Fruit fly (Drosophila melanogaster) whole organism, prepupa: ENCODE data around the gene CG16824.
A peak's percentile ranks its signal among the peaks of the same experiment; 100 is the strongest.

Source experiments
- Blimp-1 ChIP-seq: fragments of 200-800 bp; sonication (Bioruptor generic); optimal IDR thresholded peaks from 3 replicates; lab custom pipeline; 2017; ENCODE audit warnings: missing biosample characterization, missing genetic modification characterization, mild to moderate bottlenecking, moderate library complexity, missing genetic modification reagents
- CG10631 ChIP-seq: fragments of 200-800 bp; sonication (Bioruptor generic); optimal IDR thresholded peaks from 2 replicates; lab custom pipeline; 2016; ENCODE audit warnings: missing biosample characterization, missing genetic modification characterization
- CG11902 ChIP-seq: fragments of 200-800 bp; sonication (Bioruptor generic); optimal IDR thresholded peaks from 3 replicates; lab custom pipeline; 2016; ENCODE audit warnings: missing biosample characterization, missing genetic modification characterization
- CG15336 ChIP-seq: fragments of 200-800 bp; sonication (Bioruptor generic); IDR thresholded peaks from 2 replicates; pipeline ENCODE4 v1.3.6; 2022; ENCODE audit warnings: missing biosample characterization, missing genetic modification characterization
- CG16779 ChIP-seq: fragments of 200-800 bp; sonication (Bioruptor generic); optimal IDR thresholded peaks from 3 replicates; lab custom pipeline; 2017; ENCODE audit warnings: missing biosample characterization, mild to moderate bottlenecking, missing genetic modification characterization
- CG3032 ChIP-seq: fragments of 200-800 bp; optimal IDR thresholded peaks from 2 replicates; lab custom pipeline; 2019; ENCODE audit warnings: missing biosample characterization, mild to moderate bottlenecking, missing genetic modification characterization, moderate library complexity
- CG34406 ChIP-seq: fragments of 200-800 bp; sonication (Bioruptor generic); optimal IDR thresholded peaks from 3 replicates; lab custom pipeline; 2016; ENCODE audit warnings: missing biosample characterization, missing genetic modification characterization
- CG3919 ChIP-seq: fragments of 200-800 bp; sonication (Bioruptor generic); optimal IDR thresholded peaks from 3 replicates; lab custom pipeline; 2016; ENCODE audit warnings: missing biosample characterization, missing genetic modification characterization
- CG4318 ChIP-seq: fragments of 200-800 bp; sonication (Bioruptor generic); optimal IDR thresholded peaks from 3 replicates; lab custom pipeline; 2017; ENCODE audit warnings: missing biosample characterization, mild to moderate bottlenecking, missing genetic modification characterization
- CG6163 ChIP-seq: fragments of 200-800 bp; sonication (Bioruptor generic); IDR thresholded peaks from 3 replicates; pipeline ENCODE4 v1.3.6; 2022; ENCODE audit warnings: missing biosample characterization, missing genetic modification characterization
- CG6276 ChIP-seq: fragments of 200-800 bp; sonication (Bioruptor generic); optimal IDR thresholded peaks from 2 replicates; lab custom pipeline; 2017; ENCODE audit warnings: missing biosample characterization, mild to moderate bottlenecking, missing genetic modification characterization
- CG6808 ChIP-seq: fragments of 200-800 bp; sonication (Bioruptor generic); optimal IDR thresholded peaks from 3 replicates; lab custom pipeline; 2017; ENCODE audit warnings: missing biosample characterization, missing genetic modification characterization, mild to moderate bottlenecking, moderate library complexity, missing genetic modification reagents
- CG6854 ChIP-seq: fragments of 200-800 bp; sonication (Bioruptor generic); optimal IDR thresholded peaks from 2 replicates; lab custom pipeline; 2017; ENCODE audit warnings: missing biosample characterization, mild to moderate bottlenecking, missing genetic modification characterization
- CG7368 ChIP-seq: fragments of 200-800 bp; sonication (Bioruptor generic); optimal IDR thresholded peaks from 3 replicates; lab custom pipeline; 2016; ENCODE audit warnings: missing biosample characterization, missing genetic modification characterization
- CG8119 ChIP-seq: fragments of 200-800 bp; sonication (Bioruptor generic); IDR thresholded peaks from 3 replicates; pipeline ENCODE4 v1.3.6; 2022; ENCODE audit warnings: missing biosample characterization, missing genetic modification characterization
- CG8319 ChIP-seq: fragments of 200-800 bp; sonication (Bioruptor generic); optimal IDR thresholded peaks from 3 replicates; lab custom pipeline; 2016; ENCODE audit warnings: missing biosample characterization, missing genetic modification characterization
- CG8632 ChIP-seq: fragments of 200-800 bp; sonication (Bioruptor generic); optimal IDR thresholded peaks from 3 replicates; lab custom pipeline; 2016; ENCODE audit warnings: missing biosample characterization, missing genetic modification characterization
- Eip75B ChIP-seq: fragments of 200-800 bp; sonication (Bioruptor generic); optimal IDR thresholded peaks from 3 replicates; lab custom pipeline; 2016; ENCODE audit warnings: missing biosample characterization, missing genetic modification characterization
- Eip78C ChIP-seq: fragments of 200-800 bp; sonication (Bioruptor generic); peaks from one replicate; lab custom pipeline; 2016; ENCODE audit warnings: missing biosample characterization, missing genetic modification characterization
- Eip93F ChIP-seq: fragments of 200-800 bp; sonication (Bioruptor generic); optimal IDR thresholded peaks from 2 replicates; lab custom pipeline; 2016; ENCODE audit warnings: missing biosample characterization, mild to moderate bottlenecking, missing genetic modification characterization
- Ets21C ChIP-seq: fragments of 200-800 bp; sonication (Bioruptor generic); optimal IDR thresholded peaks from 3 replicates; lab custom pipeline; 2016; ENCODE audit warnings: missing biosample characterization, missing genetic modification characterization
- Ets96B ChIP-seq: fragments of 200-800 bp; optimal IDR thresholded peaks from 2 replicates; lab custom pipeline; 2019; ENCODE audit warnings: missing biosample characterization, mild to moderate bottlenecking, missing genetic modification characterization, moderate library complexity
- Gug ChIP-seq: fragments of 200-800 bp; sonication (Bioruptor generic); IDR thresholded peaks from 2 replicates; pipeline ENCODE4 v1.3.6; 2022; ENCODE audit warnings: missing biosample characterization, missing genetic modification characterization
- Hr38 ChIP-seq: sonication (Bioruptor generic); optimal IDR thresholded peaks from 2 replicates; lab custom pipeline; 2016; ENCODE audit warnings: missing biosample characterization, missing genetic modification characterization
- Hr39 ChIP-seq: fragments of 200-800 bp; sonication (Bioruptor generic); optimal IDR thresholded peaks from 2 replicates; lab custom pipeline; 2016; ENCODE audit warnings: missing biosample characterization, missing genetic modification characterization
- Lpt ChIP-seq: fragments of 200-800 bp; sonication (Bioruptor generic); optimal IDR thresholded peaks from 3 replicates; lab custom pipeline; 2016; ENCODE audit warnings: missing biosample characterization, missing genetic modification characterization
- OdsH ChIP-seq: fragments of 200-800 bp; sonication (Bioruptor generic); optimal IDR thresholded peaks from 3 replicates; lab custom pipeline; 2016; ENCODE audit warnings: missing biosample characterization, missing genetic modification characterization
- Smox ChIP-seq: fragments of 200-800 bp; sonication (Bioruptor generic); optimal IDR thresholded peaks from 3 replicates; lab custom pipeline; 2016; ENCODE audit warnings: missing biosample characterization, missing genetic modification characterization
- Sox102F ChIP-seq: fragments of 200-800 bp; sonication (Bioruptor generic); optimal IDR thresholded peaks from 2 replicates; lab custom pipeline; 2016; ENCODE audit warnings: missing biosample characterization, mild to moderate bottlenecking, missing genetic modification characterization
- Sox14 ChIP-seq: fragments of 200-800 bp; sonication (Bioruptor generic); optimal IDR thresholded peaks from 3 replicates; lab custom pipeline; 2016; ENCODE audit warnings: missing biosample characterization, missing genetic modification characterization
- Sox15 ChIP-seq: fragments of 200-800 bp; sonication (Bioruptor generic); optimal IDR thresholded peaks from 3 replicates; lab custom pipeline; 2016; ENCODE audit warnings: missing biosample characterization, missing genetic modification characterization
- achi ChIP-seq: fragments of 200-800 bp; sonication (Bioruptor generic); optimal IDR thresholded peaks from 3 replicates; lab custom pipeline; 2016; ENCODE audit warnings: missing biosample characterization, missing genetic modification characterization
- acj6 ChIP-seq: fragments of 200-800 bp; sonication (Bioruptor generic); optimal IDR thresholded peaks from 3 replicates; lab custom pipeline; 2016; ENCODE audit warnings: missing biosample characterization, missing genetic modification characterization
- cyc ChIP-seq: fragments of 200-800 bp; sonication (Bioruptor generic); optimal IDR thresholded peaks from 3 replicates; lab custom pipeline; 2016; ENCODE audit warnings: missing biosample characterization, missing genetic modification characterization
- dac ChIP-seq: fragments of 200-800 bp; sonication (Bioruptor generic); optimal IDR thresholded peaks from 2 replicates; lab custom pipeline; 2017; ENCODE audit warnings: missing biosample characterization, mild to moderate bottlenecking, missing genetic modification characterization
- eg ChIP-seq: fragments of 200-800 bp; sonication (Bioruptor generic); IDR thresholded peaks from 3 replicates; pipeline ENCODE4 v1.3.6; 2022; ENCODE audit warnings: missing biosample characterization, missing genetic modification characterization
- esn ChIP-seq: fragments of 200-800 bp; sonication (Bioruptor generic); optimal IDR thresholded peaks from 2 replicates; lab custom pipeline; 2016; ENCODE audit warnings: missing biosample characterization, mild to moderate bottlenecking, missing genetic modification characterization, moderate library complexity
- fd59A ChIP-seq: fragments of 200-800 bp; sonication (Bioruptor generic); optimal IDR thresholded peaks from 2 replicates; lab custom pipeline; 2017; ENCODE audit warnings: missing biosample characterization, mild to moderate bottlenecking, missing genetic modification characterization, missing genetic modification reagents
- fd85E ChIP-seq: fragments of 200-800 bp; sonication (Bioruptor generic); optimal IDR thresholded peaks from 3 replicates; lab custom pipeline; 2016; ENCODE audit warnings: missing biosample characterization, missing genetic modification characterization
- fkh ChIP-seq: fragments of 200-800 bp; sonication (Bioruptor generic); optimal IDR thresholded peaks from 3 replicates; lab custom pipeline; 2017; ENCODE audit warnings: missing biosample characterization, mild to moderate bottlenecking, missing genetic modification characterization, moderate library complexity
- lz ChIP-seq: fragments of 200-800 bp; sonication (Bioruptor generic); optimal IDR thresholded peaks from 3 replicates; lab custom pipeline; 2016; ENCODE audit warnings: missing biosample characterization, missing genetic modification characterization
- net ChIP-seq: fragments of 200-800 bp; sonication (Bioruptor generic); optimal IDR thresholded peaks from 3 replicates; lab custom pipeline; 2016; ENCODE audit warnings: missing biosample characterization, missing genetic modification characterization
- spab ChIP-seq: fragments of 200-800 bp; sonication (Bioruptor generic); optimal IDR thresholded peaks from 2 replicates; lab custom pipeline; 2017; ENCODE audit warnings: missing biosample characterization, mild to moderate bottlenecking, missing genetic modification characterization, missing genetic modification reagents
- svp ChIP-seq: fragments of 200-800 bp; sonication (Bioruptor generic); peaks from one replicate; lab custom pipeline; 2016; ENCODE audit warnings: missing biosample characterization, missing genetic modification characterization
- topi ChIP-seq: fragments of 200-800 bp; sonication (Bioruptor generic); optimal IDR thresholded peaks from 3 replicates; lab custom pipeline; 2016; ENCODE audit warnings: missing biosample characterization, missing genetic modification characterization

CG16824 gene

DNA sequence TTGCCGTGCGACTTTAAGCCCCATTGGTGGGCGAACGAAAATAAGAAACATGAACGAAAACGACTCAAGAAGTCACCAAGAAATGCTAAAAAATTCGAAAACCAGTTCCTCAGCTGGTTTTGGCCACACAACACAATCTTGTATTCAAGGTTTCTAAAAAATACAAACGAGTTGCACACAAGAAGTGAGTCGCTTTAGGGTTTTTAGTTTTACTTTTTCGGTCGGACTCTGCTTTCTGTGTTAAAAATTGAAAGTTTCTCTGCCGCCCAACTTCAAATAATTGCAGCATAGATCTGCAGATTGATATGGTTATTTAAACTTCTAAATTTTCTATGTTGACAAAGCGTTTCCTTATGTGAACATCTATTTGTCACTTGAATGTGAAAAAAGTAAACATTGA lies at the start of gene CG16824:
Gene CG16824, plus strand, starts transcription at position 384 of the 400 bp plus-strand sequence.
- TF ChIP-seq Blimp-1 (peak; percentile 2), CG6854 (GFP tag; lab: Kevin White, UChicago) (no peak)

DNA sequence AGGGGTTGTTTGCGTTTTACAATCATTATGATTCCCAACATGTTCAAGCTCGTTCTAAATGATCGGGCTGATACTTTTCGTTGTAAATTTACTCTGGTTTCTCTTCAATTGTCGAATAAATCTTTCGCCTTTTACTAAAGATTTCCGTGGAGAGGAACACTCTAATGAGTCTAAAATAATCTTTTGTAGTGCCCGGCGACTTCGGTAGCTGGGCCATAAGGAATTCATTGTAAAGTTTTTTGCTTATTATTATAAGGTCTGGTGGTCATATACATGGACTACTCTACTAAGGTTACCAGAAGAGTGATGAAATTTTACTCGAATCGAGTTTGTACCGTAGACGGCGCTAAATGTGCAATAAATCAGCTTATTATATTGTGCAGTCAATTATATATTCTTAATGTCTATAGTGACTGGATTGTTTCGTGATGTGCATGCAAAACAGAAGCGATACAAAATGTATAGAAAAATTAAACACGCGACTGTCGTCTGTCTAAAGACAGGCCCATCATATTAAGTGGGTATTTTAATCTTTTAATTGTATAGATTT lies 48.0 kb upstream of the CG16824 start:
- no peak for TF ChIP-seq fd59A
- TF ChIP-seq CG7368 (GFP tag; lab: Kevin White, UChicago) = no peak
- TF ChIP-seq svp (GFP tag; lab: Kevin White, UChicago) = peak; percentile 17
- no peak for TF ChIP-seq lz

DNA sequence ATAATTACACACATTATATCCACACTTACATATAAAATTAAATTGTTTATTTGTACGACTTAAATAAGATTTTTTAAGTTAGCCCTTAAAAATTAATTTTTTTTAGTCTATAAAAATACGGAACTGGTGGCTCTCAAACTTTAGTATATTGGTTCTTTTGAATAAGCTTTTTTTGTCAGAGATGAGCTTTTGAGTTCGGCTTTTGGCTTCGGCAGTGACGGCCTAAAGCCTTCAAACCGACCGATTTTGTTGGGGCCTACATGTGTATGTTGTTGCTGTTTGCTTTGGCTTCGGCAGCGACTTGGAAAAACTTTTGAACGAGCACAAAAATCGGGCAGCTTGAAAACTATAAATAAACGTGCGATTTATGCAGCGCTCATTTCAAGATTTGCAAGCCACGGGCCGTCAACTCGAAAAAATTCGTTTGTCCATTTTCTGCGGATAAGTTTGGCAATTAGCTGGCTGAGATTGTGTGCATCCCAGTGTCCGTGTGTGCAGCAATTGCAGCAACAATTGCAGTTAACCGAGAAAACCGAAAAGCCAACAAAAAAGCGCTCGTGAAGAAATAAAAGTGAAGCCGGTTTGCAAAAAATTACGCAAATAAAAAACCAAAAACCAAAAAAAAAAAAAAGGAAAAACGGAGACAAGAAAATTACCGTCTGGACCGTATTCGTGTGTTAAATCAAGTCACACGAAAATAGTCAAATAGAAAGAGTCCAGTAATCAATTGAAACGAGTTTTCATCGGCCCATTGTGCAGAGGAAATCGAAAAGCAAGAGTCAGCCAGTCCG lies 46.8 kb upstream of the CG16824 start, which contains the start of gene CG16820:
Gene CG16820, plus strand, starts transcription at position 378 of the 791 bp plus-strand sequence.
- peak; percentile 15 for TF ChIP-seq dac (GFP tag; lab: Kevin White, UChicago)
- TF ChIP-seq eg = peak; percentile 76; the same call in 2 of the 3 replicates
- peak; percentile 57 for TF ChIP-seq Lpt (GFP tag; lab: Kevin White, UChicago)
- peak; percentile 53 for TF ChIP-seq Eip78C
- TF ChIP-seq cyc (GFP tag; lab: Kevin White, UChicago) = no peak
- TF ChIP-seq Eip75B (GFP tag; lab: Kevin White, UChicago) = no peak
- TF ChIP-seq CG8119 (GFP tag; lab: Robert Waterston, UW) = peak; percentile 84
- no peak for TF ChIP-seq Sox15 (GFP tag; lab: Kevin White, UChicago)
- peak; percentile 75 for TF ChIP-seq CG6276 (GFP tag; lab: Kevin White, UChicago)
- TF ChIP-seq CG6163 (GFP tag; lab: Robert Waterston, UW) = 0 out of 3 replicates have a peak, but pooled peaks have one; percentile 50
- TF ChIP-seq CG15336 = peak; percentile 80

DNA sequence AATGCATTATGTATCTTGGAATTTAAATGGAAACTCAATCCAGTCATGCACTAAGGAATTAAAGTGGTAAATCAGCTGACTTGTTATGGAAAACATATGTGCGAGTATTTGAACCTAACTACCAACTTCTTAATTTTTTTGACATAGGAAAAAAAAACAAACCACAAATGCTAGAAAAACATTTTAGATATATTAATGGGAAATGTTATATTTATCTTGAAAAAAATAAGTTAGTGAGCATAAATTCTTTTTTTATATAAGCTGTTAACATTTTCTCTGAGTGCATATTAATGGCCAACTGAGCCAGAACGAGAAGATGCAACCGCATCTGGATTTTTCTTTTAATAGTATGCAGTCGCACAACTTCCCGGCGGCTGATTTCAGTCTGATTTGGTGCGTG lies 41.6 kb upstream of the CG16824 start:
- TF ChIP-seq CG3032 (tag; lab: Kevin White, UChicago) (peak; percentile 16), OdsH (GFP tag; lab: Kevin White, UChicago) (no peak), Sox14 (GFP tag; lab: Kevin White, UChicago) (peak; percentile 1), fkh (GFP tag; lab: Kevin White, UChicago) (no peak), Eip78C (peak; percentile 74), Ets21C (no peak), CG6808 (GFP tag; lab: Kevin White, UChicago) (peak; percentile 31), Ets96B (tag; lab: Kevin White, UChicago) (no peak), eg (no peak), CG8119 (GFP tag; lab: Robert Waterston, UW) (0 out of 3 replicates have a peak, but pooled peaks have one; percentile 24), Eip93F (GFP tag; lab: Kevin White, UChicago) (no peak), Hr39 (GFP tag; lab: Kevin White, UChicago) (no peak), spab (GFP tag; lab: Kevin White, UChicago) (no peak), Gug (no peak), CG34406 (GFP tag; lab: Kevin White, UChicago) (no peak), Sox102F (GFP tag; lab: Kevin White, UChicago) (no peak), Eip75B (GFP tag; lab: Kevin White, UChicago) (no peak), Sox15 (GFP tag; lab: Kevin White, UChicago) (no peak), CG3919 (GFP tag; lab: Kevin White, UChicago) (no peak), CG4318 (GFP tag; lab: Kevin White, UChicago) (peak; percentile 15), Smox (GFP tag; lab: Kevin White, UChicago) (no peak), CG11902 (GFP tag; lab: Kevin White, UChicago) (no peak), Hr38 (GFP tag; lab: Kevin White, UChicago) (no peak), dac (GFP tag; lab: Kevin White, UChicago) (no peak), CG8632 (GFP tag; lab: Kevin White, UChicago) (no peak), CG16779 (no peak), CG8319 (no peak), esn (GFP tag; lab: Kevin White, UChicago) (no peak), achi (GFP tag; lab: Kevin White, UChicago) (peak; percentile 22), net (no peak), topi (GFP tag; lab: Kevin White, UChicago) (no peak), CG6163 (GFP tag; lab: Robert Waterston, UW) (no peak), fd85E (GFP tag; lab: Kevin White, UChicago) (no peak), CG10631 (GFP tag; lab: Kevin White, UChicago) (no peak), acj6 (GFP tag; lab: Kevin White, UChicago) (no peak)
